Worm (Caenorhabditis elegans) whole organism, young adult: ENCODE data around the gene asp-8.

Source experiments
- C17E4.6 ChIP-seq: fragments of 200-800 bp; sonication (Bioruptor generic); IDR thresholded peaks from 2 replicates; pipeline ENCODE4 v1.3.6; 2022; ENCODE audit warnings: missing genetic modification reagents, missing genetic modification characterization, missing compliant biosample characterization
- F39B2.1 ChIP-seq: fragments of 200-800 bp; sonication (Bioruptor generic); IDR thresholded peaks from 2 replicates; pipeline ENCODE4 v1.3.6; 2022; ENCODE audit warnings: missing genetic modification reagents, missing genetic modification characterization, missing compliant biosample characterization
- F49E8.2 ChIP-seq: sonication (generic microtip); optimal IDR thresholded peaks from 3 replicates; lab custom pipeline; 2017; ENCODE audit warnings: missing genetic modification characterization, mild to moderate bottlenecking, missing compliant biosample characterization, antibody characterized with exemption, moderate library complexity; ENCODE audit not compliant: insufficient read depth
- Y56A3A.18 ChIP-seq: fragments of 200-800 bp; sonication (Bioruptor generic); IDR thresholded peaks from 2 replicates; pipeline ENCODE4 v1.3.6; 2022; ENCODE audit warnings: missing genetic modification reagents, missing genetic modification characterization, missing compliant biosample characterization
- attf-6 ChIP-seq: fragments of 200-800 bp; sonication (Bioruptor generic); IDR thresholded peaks from 2 replicates; pipeline ENCODE4 v1.3.6; 2022; ENCODE audit warnings: missing genetic modification reagents, missing genetic modification characterization, missing compliant biosample characterization
- ceh-27 ChIP-seq: fragments of 200-800 bp; sonication (Bioruptor generic); optimal IDR thresholded peaks from 2 replicates; lab custom pipeline; 2018; ENCODE audit warnings: mild to moderate bottlenecking, missing genetic modification characterization, moderate library complexity, missing compliant biosample characterization
- ekl-4 ChIP-seq: fragments of 200-800 bp; sonication (Bioruptor generic); IDR thresholded peaks from 2 replicates; pipeline ENCODE4 v1.3.6; 2022; ENCODE audit warnings: missing genetic modification reagents, missing genetic modification characterization, missing compliant biosample characterization
- ets-4 ChIP-seq: fragments of 200-800 bp; sonication (Bioruptor generic); optimal IDR thresholded peaks from 2 replicates; lab custom pipeline; 2018; ENCODE audit warnings: mild to moderate bottlenecking, missing genetic modification characterization, missing compliant biosample characterization
- lag-1 ChIP-seq: fragments of 200-800 bp; sonication (Bioruptor generic); IDR thresholded peaks from 2 replicates; pipeline ENCODE4 v1.3.6; 2022; ENCODE audit warnings: missing genetic modification reagents, missing genetic modification characterization, missing compliant biosample characterization
- unc-62 ChIP-seq: fragments of 150-350 bp; optimal IDR thresholded peaks from 2 replicates; lab custom pipeline; 2014; ENCODE audit warnings: missing biosample characterization, missing genetic modification reagents, missing genetic modification characterization
- ztf-25 ChIP-seq: fragments of 200-800 bp; sonication (Bioruptor generic); IDR thresholded peaks from 2 replicates; pipeline ENCODE4 v1.3.6; 2022; ENCODE audit warnings: missing genetic modification reagents, missing genetic modification characterization, missing compliant biosample characterization
- ztf-3 ChIP-seq: fragments of 200-800 bp; sonication (Bioruptor generic); optimal IDR thresholded peaks from 2 replicates; lab custom pipeline; 2018; ENCODE audit warnings: mild to moderate bottlenecking, missing genetic modification characterization, missing compliant biosample characterization

DNA sequence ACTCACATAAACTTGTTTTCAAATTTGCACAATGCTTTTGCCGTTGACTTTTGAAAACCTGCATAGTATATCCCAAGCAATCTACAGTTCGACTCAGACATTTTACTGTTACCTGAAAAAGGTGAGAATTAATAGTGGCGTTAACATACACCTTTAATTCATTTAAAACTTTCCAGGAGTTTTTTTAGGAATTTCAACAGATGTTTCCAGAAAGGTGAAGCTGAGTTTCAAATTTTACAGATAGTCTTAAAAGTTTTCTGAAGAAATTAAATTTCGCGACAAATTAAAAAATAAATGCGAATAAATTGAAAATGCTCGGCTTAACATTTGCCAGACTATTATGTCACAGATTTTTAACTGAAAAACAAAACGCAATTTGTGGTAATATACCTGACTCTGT lies 24.6 kb upstream of the asp-8 start, which contains the start of gene srw-119:
- TF ChIP-seq ceh-27 (GFP tag; lab: Kevin White, UChicago) (no peak), ztf-3 (GFP tag; lab: Kevin White, UChicago) (no peak), ets-4 (GFP tag; lab: Kevin White, UChicago) (no peak), C17E4.6 (no peak), F39B2.1 (no peak), attf-6 (GFP tag; lab: Robert Waterston, UW) (no peak), unc-62 (GFP tag; lab: Kevin White, UChicago) (no peak), ekl-4 (GFP tag; lab: Robert Waterston, UW) (no peak), lag-1 (GFP tag; lab: Robert Waterston, UW) (no peak), F49E8.2 (tag; lab: Kevin White, UChicago) (no peak), Y56A3A.18 (GFP tag; lab: Robert Waterston, UW) (no peak), ztf-25 (GFP tag; lab: Robert Waterston, UW) (no peak)
